Worm (Caenorhabditis elegans) whole organism, L4 larva: ENCODE results near the gene srh-297.

Experiments
- F26F4.8 ChIP-seq: fragments of 200-800 bp; sonication (Bioruptor generic); conservative IDR thresholded peaks from 2 replicates; pipeline ENCODE4 v1.3.6; 2022; ENCODE audit warnings: missing genetic modification characterization, missing compliant biosample characterization
- F49E8.2 ChIP-seq: sonication (generic microtip); optimal IDR thresholded peaks from 2 replicates; lab custom pipeline; 2016; ENCODE audit warnings: missing compliant biosample characterization, mild to moderate bottlenecking, missing genetic modification characterization, borderline replicate concordance
- Y105C5A.15 ChIP-seq: fragments of 200-800 bp; sonication (Bioruptor generic); IDR thresholded peaks from 2 replicates; pipeline ENCODE4 v1.3.6; 2022; ENCODE audit warnings: missing genetic modification characterization, missing compliant biosample characterization
- Y75B8A.6 ChIP-seq: fragments of 200-800 bp; sonication (Bioruptor generic); IDR thresholded peaks from 2 replicates; pipeline ENCODE4 v1.3.6; 2022; ENCODE audit warnings: missing genetic modification reagents, missing genetic modification characterization, missing compliant biosample characterization
- ZK337.2 ChIP-seq: fragments of 200-800 bp; sonication (Bioruptor generic); IDR thresholded peaks from 2 replicates; pipeline ENCODE4 v1.3.6; 2022; ENCODE audit warnings: missing genetic modification reagents, missing genetic modification characterization, missing compliant biosample characterization
- aha-1 ChIP-seq: fragments of 150-350 bp; peaks from one replicate; lab custom pipeline; 2014; ENCODE audit warnings: missing biosample characterization, missing genetic modification characterization
- arid-1 ChIP-seq: fragments of 200-800 bp; sonication (Bioruptor generic); conservative IDR thresholded peaks from 2 replicates; pipeline ENCODE4 v1.3.6; 2022; ENCODE audit warnings: missing genetic modification reagents, missing genetic modification characterization, missing compliant biosample characterization
- ceh-62 ChIP-seq: sonication (generic microtip); optimal IDR thresholded peaks from 2 replicates; lab custom pipeline; 2017; ENCODE audit warnings: missing biosample characterization, missing genetic modification characterization
- ceh-82 ChIP-seq: sonication (generic microtip); optimal IDR thresholded peaks from 2 replicates; lab custom pipeline; 2017; ENCODE audit warnings: missing biosample characterization, missing genetic modification characterization
- daf-16 ChIP-seq, 3 experiments: sonication (generic microtip); optimal IDR thresholded peaks; 2 replicates each; lab custom pipeline; 2016 to 2017; ENCODE audit warnings: missing genetic modification characterization in 3 of 3, missing genetic modification reagents in 3 of 3, mild to moderate bottlenecking in 2 of 3, missing compliant biosample characterization in 2 of 3, missing biosample characterization in 1 of 3, moderate library complexity in 1 of 3
- daf-19 ChIP-seq: fragments of 200-800 bp; sonication (Bioruptor generic); conservative IDR thresholded peaks from 2 replicates; pipeline ENCODE4 v1.3.6; 2022; ENCODE audit warnings: missing genetic modification characterization, missing compliant biosample characterization
- daf-8 ChIP-seq: fragments of 200-800 bp; sonication (Bioruptor generic); IDR thresholded peaks from 2 replicates; pipeline ENCODE4 v1.3.6; 2022; ENCODE audit warnings: missing genetic modification characterization, missing compliant biosample characterization
- dmd-6 ChIP-seq: fragments of 200-800 bp; sonication (Bioruptor generic); IDR thresholded peaks from 2 replicates; pipeline ENCODE4 v1.3.6; 2022; ENCODE audit warnings: missing genetic modification reagents, missing genetic modification characterization, missing compliant biosample characterization
- dve-1 ChIP-seq: sonication (generic microtip); optimal IDR thresholded peaks from 2 replicates; lab custom pipeline; 2017; ENCODE audit warnings: antibody characterized with exemption, mild to moderate bottlenecking, missing genetic modification characterization, missing compliant biosample characterization; ENCODE audit not compliant: insufficient read depth
- egl-27 ChIP-seq: sonication (generic microtip); optimal IDR thresholded peaks from 3 replicates; lab custom pipeline; 2017; ENCODE audit warnings: missing biosample characterization, missing genetic modification reagents, missing genetic modification characterization
- fos-1 ChIP-seq: fragments of 150-350 bp; optimal IDR thresholded peaks from 2 replicates; lab custom pipeline; 2014; ENCODE audit warnings: missing biosample characterization, missing genetic modification characterization
- hlh-11 ChIP-seq: fragments of 200-800 bp; sonication (Bioruptor generic); optimal IDR thresholded peaks from 2 replicates; lab custom pipeline; 2018; ENCODE audit warnings: mild to moderate bottlenecking, missing genetic modification characterization, missing compliant biosample characterization
- hlh-30 ChIP-seq: sonication (generic microtip); optimal IDR thresholded peaks from 2 replicates; lab custom pipeline; 2017; ENCODE audit warnings: antibody characterized with exemption, mild to moderate bottlenecking, missing genetic modification characterization, missing compliant biosample characterization; ENCODE audit not compliant: insufficient read depth
- jun-1 ChIP-seq: fragments of 150-350 bp; optimal IDR thresholded peaks from 2 replicates; lab custom pipeline; 2014; ENCODE audit warnings: missing biosample characterization, missing genetic modification reagents, missing genetic modification characterization
- lin-1 ChIP-seq: fragments of 200-800 bp; sonication (Bioruptor generic); IDR thresholded peaks from 2 replicates; pipeline ENCODE4 v1.3.6; 2022; ENCODE audit warnings: missing genetic modification reagents, missing genetic modification characterization, missing compliant biosample characterization
- lin-38 ChIP-seq: fragments of 200-800 bp; sonication (Bioruptor generic); IDR thresholded peaks from 2 replicates; pipeline ENCODE4 v1.3.6; 2022; ENCODE audit warnings: missing genetic modification reagents, missing genetic modification characterization, missing compliant biosample characterization
- lin-39 ChIP-seq: fragments of 150-350 bp; optimal IDR thresholded peaks from 2 replicates; lab custom pipeline; 2014; ENCODE audit warnings: missing biosample characterization, missing genetic modification reagents, missing genetic modification characterization
- lsy-2 ChIP-seq, 2 experiments: fragments of 150-350 bp in 1 of 2; sonication (generic microtip) in 1 of 2; optimal IDR thresholded peaks; 2 replicates each; lab custom pipeline; 2014 to 2017; ENCODE audit warnings: missing biosample characterization in 2 of 2, missing genetic modification characterization in 2 of 2
- mes-2 ChIP-seq: sonication (generic microtip); optimal IDR thresholded peaks from 2 replicates; lab custom pipeline; 2016; ENCODE audit warnings: missing genotype, mild to moderate bottlenecking, missing genetic modification characterization, missing compliant biosample characterization; ENCODE audit not compliant: poor library complexity, severe bottlenecking
- mxl-3 ChIP-seq: fragments of 200-800 bp; sonication (Bioruptor generic); optimal IDR thresholded peaks from 2 replicates; lab custom pipeline; 2018; ENCODE audit warnings: mild to moderate bottlenecking, missing genetic modification characterization, missing compliant biosample characterization
- nhr-102 ChIP-seq: sonication (generic microtip); optimal IDR thresholded peaks from 2 replicates; lab custom pipeline; 2016; ENCODE audit warnings: mild to moderate bottlenecking, missing genetic modification characterization, moderate library complexity, missing compliant biosample characterization
- nhr-28 ChIP-seq: fragments of 150-350 bp; optimal IDR thresholded peaks from 2 replicates; lab custom pipeline; 2014; ENCODE audit warnings: missing biosample characterization, missing genetic modification characterization
- nhr-41 ChIP-seq: fragments of 200-800 bp; sonication (Bioruptor generic); IDR thresholded peaks from 2 replicates; pipeline ENCODE4 v1.3.6; 2022; ENCODE audit warnings: missing genetic modification reagents, missing genetic modification characterization, missing compliant biosample characterization
- nhr-42 ChIP-seq: fragments of 200-800 bp; sonication (Bioruptor generic); IDR thresholded peaks from 2 replicates; pipeline ENCODE4 v1.3.6; 2022; ENCODE audit warnings: missing genetic modification characterization, missing compliant biosample characterization
- nhr-48 ChIP-seq: sonication (generic microtip); optimal IDR thresholded peaks from 2 replicates; lab custom pipeline; 2016; ENCODE audit warnings: mild to moderate bottlenecking, missing genetic modification characterization, missing compliant biosample characterization
- nhr-77 ChIP-seq: fragments of 150-350 bp; optimal IDR thresholded peaks from 2 replicates; lab custom pipeline; 2014; ENCODE audit warnings: missing biosample characterization, missing genetic modification characterization
- pha-4 ChIP-seq, 2 experiments: fragments of 150-350 bp in 1 of 2; fragments of 200-800 bp in 1 of 2; sonication (Bioruptor generic) in 1 of 2; IDR thresholded peaks in 1 of 2; optimal IDR thresholded peaks in 1 of 2; 2 replicates each; pipeline versions ENCODE4 v1.3.6 to Lab custom; 2014 to 2022; ENCODE audit warnings: missing genetic modification characterization in 2 of 2, missing genetic modification reagents in 2 of 2, missing biosample characterization in 1 of 2, missing compliant biosample characterization in 1 of 2
- php-3 ChIP-seq: fragments of 200-800 bp; sonication (Bioruptor generic); IDR thresholded peaks from 2 replicates; pipeline ENCODE4 v1.3.6; 2022; ENCODE audit warnings: missing genetic modification reagents, missing genetic modification characterization, missing compliant biosample characterization
- pqm-1 ChIP-seq: sonication (generic microtip); optimal IDR thresholded peaks from 2 replicates; lab custom pipeline; 2017; ENCODE audit warnings: missing biosample characterization, missing genetic modification characterization
- saeg-2 ChIP-seq: fragments of 200-800 bp; sonication (Bioruptor generic); IDR thresholded peaks from 2 replicates; pipeline ENCODE4 v1.3.6; 2022; ENCODE audit warnings: missing genetic modification reagents, missing genetic modification characterization, missing compliant biosample characterization
- skn-1 ChIP-seq: fragments of 150-350 bp; optimal IDR thresholded peaks from 2 replicates; lab custom pipeline; 2014; ENCODE audit warnings: missing biosample characterization, missing genetic modification characterization
- snpc-1.2 ChIP-seq: fragments of 200-800 bp; sonication (Bioruptor generic); IDR thresholded peaks from 2 replicates; pipeline ENCODE4 v1.3.6; 2022; ENCODE audit warnings: missing genetic modification reagents, missing genetic modification characterization, missing compliant biosample characterization
- spr-3 ChIP-seq: fragments of 200-800 bp; sonication (Bioruptor generic); optimal IDR thresholded peaks from 2 replicates; lab custom pipeline; 2018; ENCODE audit warnings: mild to moderate bottlenecking, missing genetic modification characterization, missing compliant biosample characterization
- tra-1 ChIP-seq: fragments of 200-800 bp; sonication (Bioruptor generic); IDR thresholded peaks from 2 replicates; pipeline ENCODE4 v1.3.6; 2022; ENCODE audit warnings: missing genetic modification reagents, missing genetic modification characterization, missing compliant biosample characterization
- unc-62 ChIP-seq, 3 experiments: fragments of 150-350 bp in 1 of 3; sonication (generic microtip); optimal IDR thresholded peaks in 2 of 3; peaks in 1 of 3; 1 replicate in 1 of 3; 2 replicates in 2 of 3; lab custom pipeline; 2014 to 2017; ENCODE audit warnings: missing biosample characterization in 3 of 3, missing genetic modification characterization in 3 of 3, missing genetic modification reagents in 3 of 3, missing genotype in 1 of 3
- zag-1 ChIP-seq: fragments of 150-350 bp; optimal IDR thresholded peaks from 2 replicates; lab custom pipeline; 2014; ENCODE audit warnings: missing biosample characterization, missing genetic modification characterization
- zip-11 ChIP-seq: fragments of 200-800 bp; sonication (Bioruptor generic); IDR thresholded peaks from 2 replicates; pipeline ENCODE4 v1.3.6; 2022; ENCODE audit warnings: missing genetic modification characterization, missing compliant biosample characterization
- ztf-11 ChIP-seq: fragments of 150-350 bp; optimal IDR thresholded peaks from 2 replicates; lab custom pipeline; 2014; ENCODE audit warnings: missing biosample characterization, missing genetic modification characterization
- ztf-7 ChIP-seq: fragments of 150-350 bp; optimal IDR thresholded peaks from 2 replicates; lab custom pipeline; 2014; ENCODE audit warnings: missing biosample characterization, missing genetic modification characterization

srh-297 gene

ce11 chrII:3245836-3246235, 15.5 kb upstream of the srh-297 start, which contains the start of gene C17F4.7:
Gene C17F4.7 (minus strand): TSS chrII:3246015.
- TF ChIP-seq pqm-1 = peak; percentile 84
- TF ChIP-seq lin-38 (GFP tag; lab: Robert Waterston, UW) = 0 out of 2 replicates have a peak, but pooled peaks have one; percentile 12
- TF ChIP-seq lin-39 (tag; lab: Kevin White, UChicago) = no peak
- peak; percentile 84 for TF ChIP-seq hlh-11 (tag; lab: Kevin White, UChicago)
- TF ChIP-seq aha-1 = peak; percentile 62
- peak; percentile 12 for TF ChIP-seq jun-1
- TF ChIP-seq php-3 (GFP tag; lab: Robert Waterston, UW) = peak; percentile 96
- TF ChIP-seq nhr-77 (tag; lab: Kevin White, UChicago) = peak; percentile 65
- TF ChIP-seq lin-1 (GFP tag; lab: Robert Waterston, UW) = peak; percentile 77; the same call in 1 of the 2 replicates
- peak; percentile 2 for TF ChIP-seq hlh-30 (tag; lab: Kevin White, UChicago)
- peak; percentile 95 for TF ChIP-seq nhr-28 (tag; lab: Kevin White, UChicago)
- no peak for TF ChIP-seq Y105C5A.15
- no peak for TF ChIP-seq fos-1 (tag; lab: Kevin White, UChicago)
- peak in 1 of 2 experiments; percentile 80 for TF ChIP-seq unc-62 (GFP tag; optimal IDR thresholded peaks at IDR 0.05 in 1 of 2; lab: Kevin White, UChicago)
- no peak for TF ChIP-seq unc-62 (tag; optimal IDR thresholded peaks at IDR 0.05; lab: Kevin White, UChicago)
- TF ChIP-seq nhr-48 (tag; lab: Kevin White, UChicago) = peak; percentile 37
- TF ChIP-seq saeg-2 (GFP tag; lab: Robert Waterston, UW) = no peak
- TF ChIP-seq mxl-3 = peak; percentile 62
- peak; percentile 92 for TF ChIP-seq dmd-6 (GFP tag; lab: Robert Waterston, UW)
- no peak for TF ChIP-seq pha-4 (GFP tag; IDR thresholded peaks at IDR 0.05; lab: Robert Waterston, UW)
- TF ChIP-seq pha-4 (tag; optimal IDR thresholded peaks at IDR 0.05; lab: Kevin White, UChicago) = no peak
- TF ChIP-seq daf-16 (GFP tag; optimal IDR thresholded peaks at IDR 0.05; lab: Kevin White, UChicago) = no peak
- peak; percentile 77 for TF ChIP-seq daf-16 (tag; optimal IDR thresholded peaks at IDR 0.05; lab: Kevin White, UChicago)
- no peak for TF ChIP-seq lsy-2 (tag; optimal IDR thresholded peaks at IDR 0.05; lab: Kevin White, UChicago)
- TF ChIP-seq mes-2 (tag; lab: Kevin White, UChicago) = peak; percentile 14
- peak; percentile 87 for TF ChIP-seq dve-1 (tag; lab: Kevin White, UChicago)
- TF ChIP-seq tra-1 = peak; percentile 66; the same call in 1 of the 2 replicates
- TF ChIP-seq nhr-102 (tag; lab: Kevin White, UChicago) = peak; percentile 41

- TF ChIP-seq daf-19 (GFP tag; lab: Robert Waterston, UW) (no peak), pqm-1 (peak; percentile 79), nhr-48 (tag; lab: Kevin White, UChicago) (no peak), mxl-3 (no peak), ceh-82 (tag; lab: Kevin White, UChicago) (no peak), F49E8.2 (tag; lab: Kevin White, UChicago) (no peak), daf-8 (GFP tag; lab: Robert Waterston, UW) (no peak), egl-27 (tag; lab: Kevin White, UChicago) (no peak), nhr-41 (GFP tag; lab: Robert Waterston, UW) (no peak), Y75B8A.6 (0 out of 2 replicates have a peak, but pooled peaks have one; percentile 52), ztf-7 (tag; lab: Kevin White, UChicago) (no peak), F26F4.8 (no peak), snpc-1.2 (GFP tag; lab: Robert Waterston, UW) (no peak), Y105C5A.15 (no peak), pha-4 (GFP tag; IDR thresholded peaks at IDR 0.05; lab: Robert Waterston, UW) (peak; percentile 29; the same call in 1 of the 2 replicates), pha-4 (tag; optimal IDR thresholded peaks at IDR 0.05; lab: Kevin White, UChicago) (no peak), dmd-6 (GFP tag; lab: Robert Waterston, UW) (peak; percentile 58), fos-1 (tag; lab: Kevin White, UChicago) (peak; percentile 72), zag-1 (tag; lab: Kevin White, UChicago) (no peak), ZK337.2 (GFP tag; lab: Robert Waterston, UW) (no peak), jun-1 (no peak), spr-3 (no peak), ceh-62 (tag; lab: Kevin White, UChicago) (no peak), nhr-28 (tag; lab: Kevin White, UChicago) (peak; percentile 48), ztf-11 (tag; lab: Kevin White, UChicago) (no peak), php-3 (GFP tag; lab: Robert Waterston, UW) (peak; percentile 91), zip-11 (GFP tag; lab: Robert Waterston, UW) (no peak), hlh-11 (tag; lab: Kevin White, UChicago) (peak; percentile 10), unc-62 (GFP tag; optimal IDR thresholded peaks at IDR 0.05 in 1 of 2; lab: Kevin White, UChicago) (no peak), unc-62 (tag; optimal IDR thresholded peaks at IDR 0.05; lab: Kevin White, UChicago) (no peak), nhr-77 (tag; lab: Kevin White, UChicago) (peak; percentile 77), nhr-42 (no peak), dve-1 (tag; lab: Kevin White, UChicago) (peak; percentile 75), skn-1 (tag; lab: Kevin White, UChicago) (no peak), aha-1 (no peak), arid-1 (no peak), tra-1 (0 out of 2 replicates have a peak, but pooled peaks have one; percentile 27)
These were observed 14.4 kb upstream of the srh-297 start for ce11 chrII:3244758-3245157.
